Worm (Caenorhabditis elegans) whole organism, L4/young adult: ENCODE measurements around the gene ckb-4.

Source experiments
- W03F9.2 ChIP-seq: fragments of 150-350 bp; optimal IDR thresholded peaks from 2 replicates; lab custom pipeline; 2014; ENCODE audit warnings: missing biosample characterization, missing genetic modification characterization
- dao-5 ChIP-seq: sonication (generic microtip); optimal IDR thresholded peaks from 2 replicates; lab custom pipeline; 2016; ENCODE audit warnings: missing genotype, missing genetic modification characterization, moderate library complexity, missing compliant biosample characterization
- him-1 ChIP-seq: sonication (generic microtip); optimal IDR thresholded peaks from 2 replicates; lab custom pipeline; 2016; ENCODE audit warnings: missing genotype, missing genetic modification reagents, missing genetic modification characterization, missing compliant biosample characterization

DNA sequence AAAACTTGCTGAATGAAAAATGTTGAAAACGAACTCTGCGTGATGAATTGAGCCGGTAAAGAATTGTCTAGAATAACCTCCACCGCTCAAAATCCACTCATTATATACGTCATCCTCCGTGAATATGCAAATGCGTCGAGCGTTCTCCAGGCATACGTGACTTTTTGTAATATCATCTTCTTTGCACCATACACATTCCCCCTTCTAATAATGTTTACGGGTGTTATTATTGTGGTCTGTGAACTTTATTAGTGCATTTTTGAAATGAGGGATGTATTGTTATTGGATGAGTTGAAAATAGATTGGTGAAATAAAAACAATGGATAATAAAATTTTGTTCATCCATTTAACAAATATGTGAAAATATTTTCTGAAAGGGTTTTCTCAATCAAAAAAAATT lies 30.7 kb upstream of the ckb-4 start, which contains the start of gene F22F7.7:
- no peak for TF ChIP-seq him-1 (tag; lab: Kevin White, UChicago)
- TF ChIP-seq dao-5 (tag; lab: Kevin White, UChicago) = no peak
- no peak for TF ChIP-seq W03F9.2 (tag; lab: Kevin White, UChicago)
